Worm (Caenorhabditis elegans) whole organism, L1 larva: ENCODE results near the gene W09D6.1.

Source experiments
- aly-2 ChIP-seq: fragments of 150-350 bp; optimal IDR thresholded peaks from 2 replicates; lab custom pipeline; 2014; ENCODE audit warnings: missing biosample characterization, missing genetic modification characterization
- blmp-1 ChIP-seq: fragments of 150-350 bp; optimal IDR thresholded peaks from 2 replicates; lab custom pipeline; 2014; ENCODE audit warnings: missing biosample characterization, missing genetic modification characterization
- ceh-82 ChIP-seq, 3 experiments: fragments of 150-350 bp in 1 of 3; sonication (generic microtip) in 2 of 3; optimal IDR thresholded peaks; 2 replicates each; lab custom pipeline; 2014 to 2017; ENCODE audit warnings: missing biosample characterization in 3 of 3, missing genetic modification characterization in 3 of 3
- elt-2 ChIP-seq: sonication (generic microtip); optimal IDR thresholded peaks from 2 replicates; lab custom pipeline; 2016; ENCODE audit warnings: missing genetic modification characterization, mild to moderate bottlenecking, inconsistent platforms, missing compliant biosample characterization, missing genetic modification reagents
- lin-39 ChIP-seq: fragments of 150-350 bp; optimal IDR thresholded peaks from 2 replicates; lab custom pipeline; 2014; ENCODE audit warnings: missing biosample characterization, missing genetic modification reagents, missing genetic modification characterization
- nhr-12 ChIP-seq: sonication (generic microtip); optimal IDR thresholded peaks from 2 replicates; lab custom pipeline; 2017; ENCODE audit warnings: missing biosample characterization, missing genetic modification characterization
- sox-4 ChIP-seq: sonication (generic microtip); optimal IDR thresholded peaks from 2 replicates; lab custom pipeline; 2016; ENCODE audit warnings: missing genetic modification characterization, missing compliant biosample characterization

DNA sequence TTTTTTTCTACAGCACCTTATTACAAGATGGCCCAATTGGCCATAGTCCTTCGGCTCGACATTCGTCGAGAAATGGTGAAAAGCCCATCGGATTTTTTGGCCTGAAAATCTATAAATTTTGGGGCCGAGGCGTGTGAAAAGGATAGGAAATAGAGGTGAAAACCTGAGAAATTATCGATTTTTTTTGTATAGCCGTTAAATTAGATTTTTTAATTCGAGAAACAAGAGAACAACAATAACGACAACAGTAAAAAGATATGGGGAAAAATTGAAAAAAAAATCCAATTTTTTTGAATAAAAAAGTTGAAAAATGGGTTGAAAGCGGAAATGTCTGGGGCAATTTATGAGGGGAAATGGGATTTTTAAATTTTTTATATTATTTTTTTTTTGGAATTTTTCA is 31.2 kb downstream of the W09D6.1 start, which contains the start of gene hmt-1:
- TF ChIP-seq elt-2 (no peak), aly-2 (tag; lab: Kevin White, UChicago) (no peak), lin-39 (tag; lab: Kevin White, UChicago) (no peak), blmp-1 (no peak), ceh-82 (tag; optimal IDR thresholded peaks at IDR 0.05; lab: Kevin White, UChicago) (no peak), nhr-12 (tag; lab: Kevin White, UChicago) (no peak), sox-4 (tag; lab: Kevin White, UChicago) (no peak)
